Worm (Caenorhabditis elegans) whole organism, L2 larva: ENCODE data around the gene fbxa-115.

Experiments used
- C34F6.9 ChIP-seq: fragments of 150-350 bp; optimal IDR thresholded peaks from 2 replicates; lab custom pipeline; 2014; ENCODE audit warnings: missing biosample characterization, missing genetic modification characterization
- F13H6.1 ChIP-seq: sonication (generic microtip); optimal IDR thresholded peaks from 2 replicates; lab custom pipeline; 2016; ENCODE audit warnings: missing genetic modification characterization, missing compliant biosample characterization
- alr-1 ChIP-seq: fragments of 150-350 bp; optimal IDR thresholded peaks from 2 replicates; lab custom pipeline; 2014; ENCODE audit warnings: missing biosample characterization, missing genetic modification characterization
- aly-2 ChIP-seq: fragments of 150-350 bp; optimal IDR thresholded peaks from 2 replicates; lab custom pipeline; 2014; ENCODE audit warnings: missing biosample characterization, missing genetic modification characterization
- ama-1 ChIP-seq: fragments of 150-350 bp; optimal IDR thresholded peaks from 2 replicates; lab custom pipeline; 2018; ENCODE audit warnings: inconsistent platforms
- ceh-16 ChIP-seq: fragments of 150-350 bp; optimal IDR thresholded peaks from 2 replicates; lab custom pipeline; 2014; ENCODE audit warnings: missing biosample characterization, missing genetic modification characterization
- ceh-82 ChIP-seq: fragments of 150-350 bp; optimal IDR thresholded peaks from 2 replicates; lab custom pipeline; 2014; ENCODE audit warnings: missing biosample characterization, missing genetic modification characterization
- crh-2 ChIP-seq: sonication (generic microtip); optimal IDR thresholded peaks from 2 replicates; lab custom pipeline; 2017; ENCODE audit warnings: missing biosample characterization, missing genetic modification characterization
- dmd-4 ChIP-seq: sonication (generic microtip); optimal IDR thresholded peaks from 2 replicates; lab custom pipeline; 2017; ENCODE audit warnings: missing biosample characterization, missing genetic modification characterization
- egl-27 ChIP-seq: sonication (generic microtip); optimal IDR thresholded peaks from 3 replicates; lab custom pipeline; 2017; ENCODE audit warnings: missing biosample characterization, missing genetic modification reagents, missing genetic modification characterization
- elt-3 ChIP-seq: sonication (generic microtip); optimal IDR thresholded peaks from 2 replicates; lab custom pipeline; 2017; ENCODE audit warnings: missing biosample characterization, missing genetic modification characterization
- fos-1 ChIP-seq: fragments of 150-350 bp; optimal IDR thresholded peaks from 2 replicates; lab custom pipeline; 2014; ENCODE audit warnings: missing biosample characterization, missing genetic modification characterization
- gmeb-1 ChIP-seq: fragments of 150-350 bp; optimal IDR thresholded peaks from 2 replicates; lab custom pipeline; 2014; ENCODE audit warnings: missing biosample characterization, missing genetic modification characterization
- lin-11 ChIP-seq: fragments of 150-350 bp; sonication (generic microtip); optimal IDR thresholded peaks from 2 replicates; lab custom pipeline; 2014; ENCODE audit warnings: missing biosample characterization, missing genetic modification characterization, inconsistent platforms, mixed read lengths
- lin-39 ChIP-seq: fragments of 150-350 bp; optimal IDR thresholded peaks from 2 replicates; lab custom pipeline; 2014; ENCODE audit warnings: missing biosample characterization, missing genetic modification reagents, missing genetic modification characterization
- lsy-2 ChIP-seq, 2 experiments: fragments of 150-350 bp in 1 of 2; sonication (generic microtip) in 1 of 2; optimal IDR thresholded peaks; 2 replicates each; lab custom pipeline; 2014 to 2017; ENCODE audit warnings: missing biosample characterization in 2 of 2, missing genetic modification characterization in 2 of 2
- mab-5 ChIP-seq: fragments of 150-350 bp; optimal IDR thresholded peaks from 2 replicates; lab custom pipeline; 2014; ENCODE audit warnings: missing biosample characterization, missing genetic modification characterization
- nhr-10 ChIP-seq: sonication (generic microtip); optimal IDR thresholded peaks from 2 replicates; lab custom pipeline; 2017; ENCODE audit warnings: missing biosample characterization, missing genetic modification characterization
- nhr-11 ChIP-seq: fragments of 150-350 bp; optimal IDR thresholded peaks from 2 replicates; lab custom pipeline; 2014; ENCODE audit warnings: missing biosample characterization, missing genetic modification characterization
- nhr-12 ChIP-seq: fragments of 150-350 bp; optimal IDR thresholded peaks from 2 replicates; lab custom pipeline; 2014; ENCODE audit warnings: missing biosample characterization, missing genetic modification characterization
- nhr-129 ChIP-seq: fragments of 150-350 bp; optimal IDR thresholded peaks from 2 replicates; lab custom pipeline; 2014; ENCODE audit warnings: missing biosample characterization, missing genetic modification characterization
- nhr-21 ChIP-seq: fragments of 150-350 bp; optimal IDR thresholded peaks from 2 replicates; lab custom pipeline; 2014; ENCODE audit warnings: missing biosample characterization, missing genetic modification characterization
- nhr-23 ChIP-seq: fragments of 150-350 bp; optimal IDR thresholded peaks from 2 replicates; lab custom pipeline; 2014; ENCODE audit warnings: missing biosample characterization, missing genetic modification reagents, missing genetic modification characterization
- nhr-237 ChIP-seq: fragments of 150-350 bp; optimal IDR thresholded peaks from 2 replicates; lab custom pipeline; 2014; ENCODE audit warnings: missing biosample characterization, missing genetic modification characterization
- nhr-25 ChIP-seq: fragments of 150-350 bp; sonication (generic microtip); optimal IDR thresholded peaks from 3 replicates; lab custom pipeline; 2014; ENCODE audit warnings: missing biosample characterization, missing genetic modification characterization
- nhr-6 ChIP-seq: fragments of 150-350 bp; optimal IDR thresholded peaks from 2 replicates; lab custom pipeline; 2014; ENCODE audit warnings: missing biosample characterization, missing genetic modification characterization
- nhr-77 ChIP-seq: fragments of 150-350 bp; optimal IDR thresholded peaks from 2 replicates; lab custom pipeline; 2014; ENCODE audit warnings: missing biosample characterization, missing genetic modification characterization
- sem-4 ChIP-seq: fragments of 150-350 bp; optimal IDR thresholded peaks from 2 replicates; lab custom pipeline; 2014; ENCODE audit warnings: missing biosample characterization, missing genetic modification reagents, missing genetic modification characterization
- sma-3 ChIP-seq: sonication (generic microtip); optimal IDR thresholded peaks from 2 replicates; lab custom pipeline; 2016; ENCODE audit warnings: missing genetic modification reagents, missing genetic modification characterization, missing compliant biosample characterization
- sma-9 ChIP-seq, 2 experiments: fragments of 150-350 bp in 1 of 2; sonication (generic microtip) in 1 of 2; optimal IDR thresholded peaks; 2 replicates each; lab custom pipeline; 2014 to 2016; ENCODE audit warnings: missing genetic modification characterization in 2 of 2, mild to moderate bottlenecking in 1 of 2, missing biosample characterization in 1 of 2, missing compliant biosample characterization in 1 of 2, missing genetic modification reagents in 1 of 2, moderate library complexity in 1 of 2
- snpc-4 ChIP-seq: fragments of 150-350 bp; optimal IDR thresholded peaks from 2 replicates; lab custom pipeline; 2014; ENCODE audit warnings: missing biosample characterization, missing genetic modification characterization
- unc-39 ChIP-seq: fragments of 150-350 bp; optimal IDR thresholded peaks from 2 replicates; lab custom pipeline; 2014; ENCODE audit warnings: missing biosample characterization, missing genetic modification characterization
- unc-55 ChIP-seq: fragments of 150-350 bp; sonication (generic microtip); optimal IDR thresholded peaks from 3 replicates; lab custom pipeline; 2014; ENCODE audit warnings: missing biosample characterization, missing genetic modification reagents, missing genetic modification characterization
- zag-1 ChIP-seq: fragments of 150-350 bp; optimal IDR thresholded peaks from 2 replicates; lab custom pipeline; 2014; ENCODE audit warnings: missing biosample characterization, missing genetic modification characterization
- ztf-1 ChIP-seq: fragments of 200-800 bp; sonication (Bioruptor generic); conservative IDR thresholded peaks from 2 replicates; pipeline ENCODE4 v1.3.6; 2022; ENCODE audit warnings: missing genetic modification characterization, missing compliant biosample characterization
- ztf-11 ChIP-seq: sonication (generic microtip); optimal IDR thresholded peaks from 2 replicates; lab custom pipeline; 2017; ENCODE audit warnings: missing biosample characterization, missing genetic modification characterization
- ztf-4 ChIP-seq: fragments of 150-350 bp; optimal IDR thresholded peaks from 2 replicates; lab custom pipeline; 2014; ENCODE audit warnings: missing biosample characterization, missing genetic modification characterization

The fbxa-115 gene

ce11 chrV:20225312-20225711, 33.4 kb upstream of the fbxa-115 start:
- TF ChIP-seq fos-1 (tag; lab: Kevin White, UChicago) (peak; percentile 61), nhr-25 (tag; lab: Kevin White, UChicago) (no peak)

DNA sequence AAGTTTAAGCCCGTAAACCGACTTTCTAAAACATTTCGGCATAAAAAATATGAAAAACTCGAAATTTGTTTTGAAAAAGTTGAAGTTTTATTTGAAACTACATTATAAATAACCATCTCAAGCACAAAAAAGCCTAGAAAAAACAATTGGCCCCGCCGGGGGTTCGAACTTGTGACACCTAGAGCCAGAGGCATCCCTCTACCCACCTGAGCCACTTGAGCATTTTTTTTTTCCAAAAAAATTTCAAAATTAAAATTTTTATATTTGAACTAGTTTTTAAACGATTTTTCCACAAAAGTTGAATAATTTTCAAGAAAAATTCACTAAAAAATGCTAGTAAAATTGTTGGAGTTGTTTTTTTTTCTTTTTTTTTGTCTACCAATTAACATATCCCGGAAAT, 31.8 kb upstream of the fbxa-115 start:
- no peak for TF ChIP-seq ztf-1 (GFP tag; lab: Robert Waterston, UW)
- no peak for TF ChIP-seq unc-55 (GFP tag; lab: Kevin White, UChicago)
- TF ChIP-seq nhr-21: no peak
- no peak for TF ChIP-seq C34F6.9
- TF ChIP-seq egl-27 (tag; lab: Kevin White, UChicago): no peak
- TF ChIP-seq sma-3 (GFP tag; lab: Kevin White, UChicago): no peak
- TF ChIP-seq nhr-129 (tag; lab: Kevin White, UChicago): no peak
- TF ChIP-seq ceh-16 (tag; lab: Kevin White, UChicago): no peak
- TF ChIP-seq unc-39: no peak
- no peak for TF ChIP-seq elt-3
- no peak for TF ChIP-seq alr-1 (tag; lab: Kevin White, UChicago)
- TF ChIP-seq, all 48 proteins: peak for 0

- TF ChIP-seq ceh-82 (tag; lab: Kevin White, UChicago): no peak
- no peak for TF ChIP-seq crh-2 (tag; lab: Kevin White, UChicago)
- TF ChIP-seq gmeb-1 (tag; lab: Kevin White, UChicago): no peak
- TF ChIP-seq lin-11 (tag; lab: Kevin White, UChicago): no peak
- TF ChIP-seq nhr-237 (tag; lab: Kevin White, UChicago): no peak
- TF ChIP-seq nhr-25 (tag; lab: Kevin White, UChicago): no peak
- no peak for TF ChIP-seq elt-3
- no peak for TF ChIP-seq alr-1 (tag; lab: Kevin White, UChicago)
- no peak for TF ChIP-seq F13H6.1 (tag; lab: Kevin White, UChicago)
- TF ChIP-seq, all 48 proteins: peak for 0
Measured at ce11 chrV:20220604-20221003, 28.7 kb upstream of the fbxa-115 start.

ce11 chrV:20215197-20215596, 23.2 kb upstream of the fbxa-115 start, which contains the start of gene Y113G7B.11:
Gene Y113G7B.11, minus strand, starts transcription at chrV:20215297.
- no peak for TF ChIP-seq ztf-1 (GFP tag; lab: Robert Waterston, UW)
- TF ChIP-seq mab-5 (tag; lab: Kevin White, UChicago): no peak
- TF ChIP-seq nhr-21: no peak
- TF ChIP-seq ztf-11 (tag; lab: Kevin White, UChicago): no peak
- TF ChIP-seq lsy-2 (tag; optimal IDR thresholded peaks at IDR 0.05; lab: Kevin White, UChicago): no peak
- TF ChIP-seq, all 48 proteins: peak for 0

DNA sequence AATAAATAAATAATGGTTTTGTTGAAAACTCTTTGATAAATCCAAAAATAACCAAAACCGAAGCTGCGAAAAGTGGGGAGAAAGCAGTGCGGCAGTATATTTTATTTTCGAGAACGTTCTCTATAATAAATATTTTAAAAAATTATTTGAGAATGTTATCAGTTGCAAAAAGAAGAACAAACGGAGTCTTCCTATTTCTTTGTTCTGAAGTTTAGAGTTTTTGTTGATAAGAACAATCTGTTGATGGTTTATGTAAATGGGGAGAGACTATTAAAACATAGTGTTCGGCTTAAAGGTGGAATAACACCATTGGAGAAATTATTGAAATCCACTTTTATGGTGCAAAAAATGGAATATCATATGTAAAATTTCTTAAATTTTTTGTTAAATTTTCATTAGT, 21.1 kb upstream of the fbxa-115 start:
- peak; percentile 37 for TF ChIP-seq fos-1 (tag; lab: Kevin White, UChicago)
- TF ChIP-seq sma-3 (GFP tag; lab: Kevin White, UChicago): no peak

ce11 chrV:20212584-20212983, 20.6 kb upstream of the fbxa-115 start, which contains the start of gene Y113G7B.12:
Gene Y113G7B.12, minus strand, starts transcription at chrV:20212684.
- TF ChIP-seq ceh-16 (tag; lab: Kevin White, UChicago): no peak
- TF ChIP-seq sem-4: no peak
- TF ChIP-seq fos-1 (tag; lab: Kevin White, UChicago): peak; percentile 58
- TF ChIP-seq aly-2 (tag; lab: Kevin White, UChicago): no peak
- TF ChIP-seq crh-2 (tag; lab: Kevin White, UChicago): peak; percentile 11
- TF ChIP-seq ztf-4 (tag; lab: Kevin White, UChicago): no peak
- no peak for TF ChIP-seq nhr-12 (tag; lab: Kevin White, UChicago)
- TF ChIP-seq zag-1 (tag; lab: Kevin White, UChicago): no peak
- no peak for TF ChIP-seq snpc-4 (tag; lab: Kevin White, UChicago)
- no peak for TF ChIP-seq F13H6.1 (tag; lab: Kevin White, UChicago)
- no peak for TF ChIP-seq unc-39
- TF ChIP-seq, all 48 proteins: peak for 2

- no peak for TF ChIP-seq nhr-10
- no peak for TF ChIP-seq nhr-6 (tag; lab: Kevin White, UChicago)
- TF ChIP-seq elt-3: no peak
- no peak for TF ChIP-seq ztf-4 (tag; lab: Kevin White, UChicago)
- TF ChIP-seq nhr-77 (tag; lab: Kevin White, UChicago): no peak
- no peak for TF ChIP-seq fos-1 (tag; lab: Kevin White, UChicago)
- no peak for TF ChIP-seq ama-1 (lab: Kevin White, UChicago)
- TF ChIP-seq mab-5 (tag; lab: Kevin White, UChicago): no peak
- TF ChIP-seq dmd-4 (tag; lab: Kevin White, UChicago): no peak
- no peak for TF ChIP-seq nhr-12 (tag; lab: Kevin White, UChicago)
- TF ChIP-seq nhr-23: no peak
- no peak for TF ChIP-seq lin-11 (tag; lab: Kevin White, UChicago)
- TF ChIP-seq lsy-2 (tag; optimal IDR thresholded peaks at IDR 0.05; lab: Kevin White, UChicago): no peak
- TF ChIP-seq unc-39: no peak
- TF ChIP-seq sma-9 (GFP tag; optimal IDR thresholded peaks at IDR 0.05; lab: Kevin White, UChicago): no peak
- TF ChIP-seq sma-9 (tag; optimal IDR thresholded peaks at IDR 0.05; lab: Kevin White, UChicago): no peak
- TF ChIP-seq aly-2 (tag; lab: Kevin White, UChicago): no peak
- no peak for TF ChIP-seq nhr-11 (tag; lab: Kevin White, UChicago)
- TF ChIP-seq lin-39: no peak
- no peak for TF ChIP-seq alr-1 (tag; lab: Kevin White, UChicago)
- TF ChIP-seq snpc-4 (tag; lab: Kevin White, UChicago): no peak
Measured at ce11 chrV:20206086-20206485, 14.1 kb upstream of the fbxa-115 start, which contains the start of the genes fbxb-59 and srbc-34. Gene fbxb-59, minus strand, starts transcription at chrV:20206186. Gene srbc-34, plus strand, starts transcription at chrV:20206318.
